Fruit fly (Drosophila melanogaster): ENCODE measurements around the gene PolG1.

The PolG1 gene

DNA sequence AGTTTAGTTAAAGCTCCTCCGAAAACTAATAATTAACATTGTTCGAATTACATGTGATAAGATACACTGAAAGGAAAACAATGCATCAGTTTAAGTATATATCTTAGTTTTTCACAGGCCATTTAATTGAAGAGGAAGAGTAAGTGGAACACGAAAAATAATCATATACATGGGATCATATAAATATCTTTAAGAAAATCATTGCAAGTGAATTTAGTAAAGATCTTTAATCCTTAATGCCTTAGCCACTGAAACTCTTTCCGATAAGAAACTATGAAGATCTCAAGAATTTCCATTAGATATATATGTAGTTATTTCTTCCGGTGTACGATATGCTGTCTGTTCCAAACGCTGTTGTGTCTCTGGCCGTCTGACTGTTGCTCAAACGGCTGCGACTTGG lies 48.9 kb downstream of the PolG1 start (continued):
- no peak for TF ChIP-seq sc (optimal IDR thresholded peaks at IDR 0.05)
- peak; percentile 36 for TF ChIP-seq sc (GFP tag; optimal IDR thresholded peaks at IDR 0.05)
- TF ChIP-seq Chrac-16 (GFP tag; optimal IDR thresholded peaks at IDR 0.05) = peak; percentile 11
- peak; percentile 40; the same call in 1 of the 2 replicates for TF ChIP-seq Awh (GFP tag; IDR thresholded peaks at IDR 0.05)
- no peak for TF ChIP-seq pan (optimal IDR thresholded peaks at IDR 0.05)
- TF ChIP-seq pan (GFP tag; optimal IDR thresholded peaks at IDR 0.05 in 1 of 2, IDR thresholded peaks at IDR 0.05 in 1 of 2) = peak in 1 of 2 experiments; percentile 47
- TF ChIP-seq ci (GFP tag; IDR thresholded peaks at IDR 0.05) = peak; percentile 57; the same call in 1 of the 3 replicates
- no peak for TF ChIP-seq Blimp-1 (GFP tag; optimal IDR thresholded peaks at IDR 0.05)
- peak; percentile 61 for TF ChIP-seq CG18599 (GFP tag; optimal IDR thresholded peaks at IDR 0.05)
- TF ChIP-seq Mes4 (GFP tag; optimal IDR thresholded peaks at IDR 0.05) = peak; percentile 6
- peak; percentile 20 for TF ChIP-seq az2 (GFP tag; optimal IDR thresholded peaks at IDR 0.05)
- peak; percentile 71 for TF ChIP-seq Ptx1 (GFP tag; IDR thresholded peaks at IDR 0.05)
- TF ChIP-seq CG12942 (GFP tag; optimal IDR thresholded peaks at IDR 0.05) = peak; percentile 51
- peak; percentile 73 for TF ChIP-seq CG10209 (GFP tag; optimal IDR thresholded peaks at IDR 0.05)
- peak; percentile 49 for TF ChIP-seq CG3407 (GFP tag; optimal IDR thresholded peaks at IDR 0.05)
- TF ChIP-seq CG18476 (GFP tag; optimal IDR thresholded peaks at IDR 0.05) = peak; percentile 54
- TF ChIP-seq CG18262 (tag; optimal IDR thresholded peaks at IDR 0.05) = peak; percentile 52
- TF ChIP-seq CG9817 (tag; optimal IDR thresholded peaks at IDR 0.05) = peak; percentile 41
- TF ChIP-seq CG17385 (GFP tag; optimal IDR thresholded peaks at IDR 0.05) = peak; percentile 75
- peak; percentile 71 for TF ChIP-seq ranshi (GFP tag; IDR thresholded peaks at IDR 0.05)
- TF ChIP-seq Dek (tag; optimal IDR thresholded peaks at IDR 0.05) = peak; percentile 54
- TF ChIP-seq Ssrp (tag; optimal IDR thresholded peaks at IDR 0.05) = peak; percentile 66
- TF ChIP-seq CG10267 (tag; optimal IDR thresholded peaks at IDR 0.05) = peak; percentile 47
- peak; percentile 51 for TF ChIP-seq CG12104 (GFP tag; optimal IDR thresholded peaks at IDR 0.05)
- peak; percentile 30 for TF ChIP-seq al (GFP tag; IDR thresholded peaks at IDR 0.05)
- TF ChIP-seq HmgZ (tag; optimal IDR thresholded peaks at IDR 0.05) = peak; percentile 19
- peak; percentile 73 for TF ChIP-seq slbo (GFP tag; IDR thresholded peaks at IDR 0.05)
- peak; percentile 82 for TF ChIP-seq CoRest (tag; optimal IDR thresholded peaks at IDR 0.05)
- peak; percentile 36 for TF ChIP-seq slou (GFP tag; optimal IDR thresholded peaks at IDR 0.05)
- no peak for TF ChIP-seq aop (GFP tag; IDR thresholded peaks at IDR 0.05)
- TF ChIP-seq CG7372 (GFP tag; IDR thresholded peaks at IDR 0.05) = peak; percentile 12; the same call in 1 of the 2 replicates
- peak; percentile 55 for TF ChIP-seq ems (GFP tag; optimal IDR thresholded peaks at IDR 0.05)
- no peak for TF ChIP-seq Dip2 (GFP tag; IDR thresholded peaks at IDR 0.05)
- TF ChIP-seq ERR (GFP tag; optimal IDR thresholded peaks at IDR 0.05) = no peak
- peak; percentile 26 for TF ChIP-seq tx (GFP tag; optimal IDR thresholded peaks at IDR 0.05)
- peak; percentile 74 for TF ChIP-seq dysf (GFP tag; IDR thresholded peaks at IDR 0.05)
- TF ChIP-seq CG15601 (tag; optimal IDR thresholded peaks at IDR 0.05) = peak; percentile 33
- TF ChIP-seq CG33213 (GFP tag; optimal IDR thresholded peaks at IDR 0.05) = peak; percentile 21
- peak; percentile 32 for TF ChIP-seq CG8944 (GFP tag; optimal IDR thresholded peaks at IDR 0.05)
- TF ChIP-seq Elba2 (GFP tag; optimal IDR thresholded peaks at IDR 0.05) = no peak
- TF ChIP-seq cwo (GFP tag; optimal IDR thresholded peaks at IDR 0.05) = peak; percentile 41
- TF ChIP-seq Ets65A (GFP tag) = peak; percentile 93
- TF ChIP-seq Adf1 (GFP tag; IDR thresholded peaks at IDR 0.05) = no peak
- TF ChIP-seq CG2202 (tag; optimal IDR thresholded peaks at IDR 0.05) = no peak
- no peak for TF ChIP-seq wdn (GFP tag; IDR thresholded peaks at IDR 0.05)
- TF ChIP-seq CG2875 (GFP tag; optimal IDR thresholded peaks at IDR 0.05) = peak; percentile 41
- no peak for TF ChIP-seq p53 (GFP tag; optimal IDR thresholded peaks at IDR 0.05)
- no peak for TF ChIP-seq Hr78 (GFP tag; optimal IDR thresholded peaks at IDR 0.05)
- peak; percentile 38 for TF ChIP-seq Atf-2 (GFP tag; optimal IDR thresholded peaks at IDR 0.05)
- TF ChIP-seq CG15269 (tag; optimal IDR thresholded peaks at IDR 0.05) = peak; percentile 77
- no peak for TF ChIP-seq sna (GFP tag; IDR thresholded peaks at IDR 0.05; ENCODE audit: partially characterized antibody)
- TF ChIP-seq MBD-R2 (GFP tag; IDR thresholded peaks at IDR 0.05) = no peak

Data from whole organism, embryonic.